Worm (Caenorhabditis elegans): ENCODE data around the gene M28.9.

- TF ChIP-seq elt-3 (tag; optimal IDR thresholded peaks at IDR 0.05), result no peak
- TF ChIP-seq mep-1 (tag; optimal IDR thresholded peaks at IDR 0.05), result no peak
- TF ChIP-seq blmp-1 (tag; optimal IDR thresholded peaks at IDR 0.05), result no peak
- TF ChIP-seq pha-4 (tag; optimal IDR thresholded peaks at IDR 0.05), result no peak
- no peak for TF ChIP-seq flh-1 (GFP tag; optimal IDR thresholded peaks at IDR 0.05)
- TF ChIP-seq nhr-237 (tag; optimal IDR thresholded peaks at IDR 0.05), result no peak
- TF ChIP-seq sptf-1 (tag; optimal IDR thresholded peaks at IDR 0.05), result no peak
- no peak for TF ChIP-seq ztf-11 (tag; optimal IDR thresholded peaks at IDR 0.05)
- TF ChIP-seq unc-62 (GFP tag; optimal IDR thresholded peaks at IDR 0.05), result no peak
These were observed 14.3 kb downstream of the M28.9 start for ce11 chrII:10653559-10653958.

All from whole organism, mixed stage, embryonic.